Fruit fly (Drosophila melanogaster): ENCODE results near the gene Sras.

Gene Sras

DNA sequence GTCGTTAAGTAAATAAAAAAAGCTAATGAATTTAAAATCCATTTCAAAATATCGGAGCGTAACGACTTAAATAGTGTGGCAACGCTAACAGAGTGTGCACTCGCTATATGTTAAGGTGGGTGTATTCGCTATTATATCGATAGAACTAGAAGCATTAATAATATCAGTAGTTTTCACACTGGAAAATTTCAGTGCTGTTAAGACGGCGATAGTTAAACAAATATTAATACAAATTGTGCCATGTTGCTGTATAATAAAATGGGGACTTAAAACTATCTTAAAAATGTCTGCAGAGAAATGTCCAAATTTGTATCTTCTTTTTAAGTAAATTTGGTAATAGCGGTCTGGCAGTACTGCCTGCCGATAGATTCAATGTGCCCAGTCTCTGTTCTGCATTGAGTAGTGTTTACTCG, 19.7 kb downstream of the Sras start (continued):
- TF ChIP-seq sr (GFP tag; IDR thresholded peaks at IDR 0.05) (peak; percentile 16; the same call in 1 of the 3 replicates), CG6654 (GFP tag; optimal IDR thresholded peaks at IDR 0.05) (peak; percentile 50), CG1603 (tag; optimal IDR thresholded peaks at IDR 0.05) (peak; percentile 92), CG12219 (GFP tag; optimal IDR thresholded peaks at IDR 0.05) (peak; percentile 37), otp (GFP tag; IDR thresholded peaks at IDR 0.05) (peak; percentile 84), ato (GFP tag; IDR thresholded peaks at IDR 0.05; ENCODE audit: partially characterized antibody) (peak; percentile 60; the same call in 1 of the 2 replicates), CG1233 (GFP tag; optimal IDR thresholded peaks at IDR 0.05) (peak; percentile 74), chm (GFP tag; IDR thresholded peaks at IDR 0.05) (peak; percentile 87), CG1024 (GFP tag; IDR thresholded peaks at IDR 0.05) (peak; percentile 60), wdn (GFP tag; IDR thresholded peaks at IDR 0.05) (peak; percentile 85), dmrt99B (tag; optimal IDR thresholded peaks at IDR 0.05) (no peak), CG16815 (GFP tag; optimal IDR thresholded peaks at IDR 0.05) (peak; percentile 79), CG14667 (GFP tag; IDR thresholded peaks at IDR 0.05) (peak; percentile 91), CG18011 (GFP tag; optimal IDR thresholded peaks at IDR 0.05) (peak; percentile 67), CG2202 (tag; optimal IDR thresholded peaks at IDR 0.05) (peak; percentile 36), cas (GFP tag; IDR thresholded peaks at IDR 0.05) (peak; percentile 90), p53 (GFP tag; optimal IDR thresholded peaks at IDR 0.05) (peak; percentile 52), CG8281 (tag; optimal IDR thresholded peaks at IDR 0.05) (peak; percentile 49), cg (GFP tag; optimal IDR thresholded peaks at IDR 0.05) (no peak), Bteb2 (GFP tag; optimal IDR thresholded peaks at IDR 0.05) (peak; percentile 67), CG14050 (GFP tag; IDR thresholded peaks at IDR 0.05) (peak; percentile 71), Dip3 (GFP tag; optimal IDR thresholded peaks at IDR 0.05) (peak; percentile 88), CG9727 (GFP tag; optimal IDR thresholded peaks at IDR 0.05) (peak; percentile 78), CG2129 (GFP tag; IDR thresholded peaks at IDR 0.05; ENCODE audit: partially characterized antibody) (peak; percentile 84), CG31441 (GFP tag; IDR thresholded peaks at IDR 0.05) (no peak), CrebB (tag; optimal IDR thresholded peaks at IDR 0.05) (peak; percentile 52), CG4328 (GFP tag; optimal IDR thresholded peaks at IDR 0.05) (peak; percentile 67), az2 (GFP tag; optimal IDR thresholded peaks at IDR 0.05) (peak; percentile 77), her (GFP tag; optimal IDR thresholded peaks at IDR 0.05) (peak; percentile 55), CG30020 (tag; optimal IDR thresholded peaks at IDR 0.05) (no peak), Lhr (GFP tag; optimal IDR thresholded peaks at IDR 0.05) (peak; percentile 84), CG10274 (GFP tag; optimal IDR thresholded peaks at IDR 0.05) (no peak), CG3838 (GFP tag; optimal IDR thresholded peaks at IDR 0.05) (peak; percentile 57), sim (GFP tag; IDR thresholded peaks at IDR 0.05) (peak; percentile 40; the same call in 1 of the 2 replicates), scrt (GFP tag; optimal IDR thresholded peaks at IDR 0.05) (no peak), Hmx (GFP tag; optimal IDR thresholded peaks at IDR 0.05) (peak; percentile 67), br (optimal IDR thresholded peaks at IDR 0.05) (no peak), sd (tag; optimal IDR thresholded peaks at IDR 0.05) (no peak), Rfx (GFP tag; IDR thresholded peaks at IDR 0.05) (peak; percentile 96), Dll (GFP tag; IDR thresholded peaks at IDR 0.05; ENCODE audit: partially characterized antibody) (peak; percentile 93), CG12071 (GFP tag; optimal IDR thresholded peaks at IDR 0.05) (no peak), CG3163 (GFP tag; optimal IDR thresholded peaks at IDR 0.05) (peak; percentile 49), Camta (GFP tag; optimal IDR thresholded peaks at IDR 0.05) (peak; percentile 80), tio (GFP tag; optimal IDR thresholded peaks at IDR 0.05) (peak; percentile 68), CG10462 (GFP tag; optimal IDR thresholded peaks at IDR 0.05) (peak; percentile 62), CG2678 (tag; optimal IDR thresholded peaks at IDR 0.05) (no peak), CG6813 (GFP tag; optimal IDR thresholded peaks at IDR 0.05) (no peak), CG4820 (GFP tag; optimal IDR thresholded peaks at IDR 0.05) (peak; percentile 86), H15 (GFP tag; IDR thresholded peaks at IDR 0.05) (peak; percentile 88), CG5245 (GFP tag; optimal IDR thresholded peaks at IDR 0.05) (peak; percentile 66), CG17829 (tag; optimal IDR thresholded peaks at IDR 0.05) (peak; percentile 86)
